Fruit fly (Drosophila melanogaster) whole organism, wandering third instar larva: Measurements from ENCODE around the gene CG2267.

Experiments used
- Abd-B ChIP-seq: fragments of >200 bp; optimal IDR thresholded peaks from 2 replicates; lab custom pipeline; 2017; ENCODE audit warnings: missing biosample characterization, missing genetic modification characterization
- CG9705 ChIP-seq: fragments of 200-800 bp; sonication (Bioruptor generic); optimal IDR thresholded peaks from 2 replicates; lab custom pipeline; 2018; ENCODE audit warnings: missing biosample characterization, mild to moderate bottlenecking, missing genetic modification characterization
- CrebA ChIP-seq: fragments of 200-800 bp; sonication (Bioruptor generic); optimal IDR thresholded peaks from 2 replicates; lab custom pipeline; 2016; ENCODE audit warnings: missing biosample characterization, mild to moderate bottlenecking, missing genetic modification characterization, borderline replicate concordance
- Dfd ChIP-seq: fragments of >200 bp; optimal IDR thresholded peaks from 2 replicates; lab custom pipeline; 2017; ENCODE audit warnings: missing biosample characterization, missing genetic modification characterization
- Dif ChIP-seq: fragments of 200-275, 200-300 bp; sonication (Bioruptor generic); optimal IDR thresholded peaks from 2 replicates; lab custom pipeline; 2018; ENCODE audit warnings: missing biosample characterization, missing genetic modification characterization; ENCODE audit not compliant: partially characterized antibody
- GATAd ChIP-seq: sonication (Bioruptor generic); optimal IDR thresholded peaks from 2 replicates; lab custom pipeline; 2016; ENCODE audit warnings: missing biosample characterization, missing genetic modification characterization
- HLH106 ChIP-seq: fragments of 200-800 bp; optimal IDR thresholded peaks from 3 replicates; lab custom pipeline; 2019; ENCODE audit warnings: missing biosample characterization, mild to moderate bottlenecking, missing genetic modification characterization, moderate library complexity
- Hnf4 ChIP-seq: fragments of 200-800 bp; sonication (Bioruptor generic); optimal IDR thresholded peaks from 2 replicates; lab custom pipeline; 2016; ENCODE audit warnings: missing biosample characterization, mild to moderate bottlenecking, missing genetic modification characterization
- Hr83 ChIP-seq: fragments of 200-300 bp; sonication (Bioruptor generic); optimal IDR thresholded peaks from 2 replicates; lab custom pipeline; 2016; ENCODE audit warnings: missing biosample characterization, mild to moderate bottlenecking, missing genetic modification characterization, moderate library complexity; ENCODE audit not compliant: poor library complexity, severe bottlenecking
- Jra ChIP-seq: sonication (Bioruptor generic); optimal IDR thresholded peaks from 2 replicates; lab custom pipeline; 2016; ENCODE audit warnings: missing biosample characterization, missing genetic modification characterization
- Mio ChIP-seq: sonication (Bioruptor generic); optimal IDR thresholded peaks from 2 replicates; lab custom pipeline; 2016; ENCODE audit warnings: missing biosample characterization, missing genetic modification characterization
- Myc ChIP-seq: fragments of >200 bp; optimal IDR thresholded peaks from 2 replicates; lab custom pipeline; 2017
- N ChIP-seq: fragments of >200 bp; optimal IDR thresholded peaks from 2 replicates; lab custom pipeline; 2018; ENCODE audit warnings: missing biosample characterization, missing external identifiers, missing genetic modification characterization
- OdsH ChIP-seq: fragments of 200-800 bp; sonication (Bioruptor generic); optimal IDR thresholded peaks from 2 replicates; lab custom pipeline; 2016; ENCODE audit warnings: missing biosample characterization, mild to moderate bottlenecking, missing genetic modification characterization
- Rel ChIP-seq, 2 experiments: fragments of 200-800 bp; sonication (Bioruptor generic) in 1 of 2; optimal IDR thresholded peaks; 2 replicates in 1 of 2; 3 replicates in 1 of 2; lab custom pipeline; 2016 to 2019; ENCODE audit warnings: mild to moderate bottlenecking in 2 of 2, missing biosample characterization in 2 of 2, missing genetic modification characterization in 2 of 2, moderate library complexity in 1 of 2
- Sp1 ChIP-seq: fragments of 200-800 bp; sonication (Bioruptor generic); optimal IDR thresholded peaks from 3 replicates; lab custom pipeline; 2019; ENCODE audit warnings: missing biosample characterization, mild to moderate bottlenecking, missing genetic modification characterization, moderate library complexity
- Vsx2 ChIP-seq: fragments of 200-300, 225-300 bp; sonication (Bioruptor generic); optimal IDR thresholded peaks from 2 replicates; lab custom pipeline; 2018; ENCODE audit warnings: missing biosample characterization, missing genetic modification characterization; ENCODE audit not compliant: partially characterized antibody
- br ChIP-seq: fragments of 200-800 bp; sonication (Bioruptor generic); optimal IDR thresholded peaks from 2 replicates; lab custom pipeline; 2016; ENCODE audit warnings: missing biosample characterization, missing genetic modification characterization
- brk ChIP-seq: fragments of 200-800 bp; sonication (Bioruptor generic); optimal IDR thresholded peaks from 2 replicates; lab custom pipeline; 2016; ENCODE audit warnings: missing biosample characterization, mild to moderate bottlenecking, missing genetic modification characterization
- dl ChIP-seq, 2 experiments: fragments of 175-275, 200-275 bp in 1 of 2; fragments of 200-275 bp in 1 of 2; sonication (Bioruptor generic); optimal IDR thresholded peaks; lab custom pipeline; 2018; ENCODE audit warnings: mild to moderate bottlenecking in 2 of 2, missing biosample characterization in 2 of 2, missing genetic modification characterization in 2 of 2, moderate library complexity in 2 of 2; ENCODE audit not compliant: partially characterized antibody in 2 of 2, insufficient read depth in 1 of 2
- dmrt93B ChIP-seq: fragments of 200-800 bp; sonication (Bioruptor generic); optimal IDR thresholded peaks from 2 replicates; lab custom pipeline; 2018; ENCODE audit warnings: missing biosample characterization, mild to moderate bottlenecking, missing genetic modification characterization
- dsf ChIP-seq: sonication (Bioruptor generic); optimal IDR thresholded peaks from 2 replicates; lab custom pipeline; 2016; ENCODE audit warnings: missing biosample characterization, missing genetic modification characterization, borderline replicate concordance
- ey ChIP-seq: fragments of 200-800 bp; sonication (Bioruptor generic); optimal IDR thresholded peaks from 2 replicates; lab custom pipeline; 2016; ENCODE audit warnings: missing biosample characterization, missing genetic modification characterization
- foxo ChIP-seq, 2 experiments: fragments of 200-800 bp; sonication (Bioruptor generic); optimal IDR thresholded peaks; 2 replicates in 1 of 2; 3 replicates in 1 of 2; lab custom pipeline; 2016 to 2017; ENCODE audit warnings: missing biosample characterization in 2 of 2, missing genetic modification characterization in 2 of 2
- fru ChIP-seq: fragments of 200-800 bp; sonication (Bioruptor generic); optimal IDR thresholded peaks from 3 replicates; lab custom pipeline; 2016; ENCODE audit warnings: missing biosample characterization, mild to moderate bottlenecking, missing genetic modification characterization
- h ChIP-seq: fragments of 200-800 bp; sonication (Bioruptor generic); optimal IDR thresholded peaks from 3 replicates; lab custom pipeline; 2016; ENCODE audit warnings: missing biosample characterization, mild to moderate bottlenecking, missing genetic modification characterization
- jim ChIP-seq: fragments of 175-275, 200-325 bp; sonication (Bioruptor generic); optimal IDR thresholded peaks from 2 replicates; lab custom pipeline; 2016; ENCODE audit warnings: missing biosample characterization, mild to moderate bottlenecking, missing genetic modification characterization
- pan ChIP-seq: fragments of >200 bp; optimal IDR thresholded peaks from 2 replicates; lab custom pipeline; 2017
- psq ChIP-seq: fragments of 200-800 bp; sonication (Bioruptor generic); optimal IDR thresholded peaks from 3 replicates; lab custom pipeline; 2017; ENCODE audit warnings: missing biosample characterization, mild to moderate bottlenecking, missing genetic modification characterization, moderate library complexity
- rgr ChIP-seq: fragments of 200-800 bp; sonication (Bioruptor generic); optimal IDR thresholded peaks from 3 replicates; lab custom pipeline; 2016; ENCODE audit warnings: missing biosample characterization, mild to moderate bottlenecking, missing genetic modification characterization
- sv ChIP-seq: fragments of 200-800 bp; sonication (Bioruptor generic); optimal IDR thresholded peaks from 3 replicates; lab custom pipeline; 2016; ENCODE audit warnings: missing biosample characterization, missing genetic modification characterization
- tai ChIP-seq: sonication (Bioruptor generic); optimal IDR thresholded peaks from 2 replicates; lab custom pipeline; 2016; ENCODE audit warnings: missing biosample characterization, missing genetic modification characterization
- usp ChIP-seq: fragments of >200 bp; optimal IDR thresholded peaks from 2 replicates; lab custom pipeline; 2017; ENCODE audit warnings: missing biosample characterization, missing genetic modification characterization
- woc ChIP-seq: sonication (Bioruptor generic); optimal IDR thresholded peaks from 2 replicates; lab custom pipeline; 2016; ENCODE audit warnings: missing biosample characterization, mild to moderate bottlenecking, missing genetic modification characterization

CG2267 gene

DNA sequence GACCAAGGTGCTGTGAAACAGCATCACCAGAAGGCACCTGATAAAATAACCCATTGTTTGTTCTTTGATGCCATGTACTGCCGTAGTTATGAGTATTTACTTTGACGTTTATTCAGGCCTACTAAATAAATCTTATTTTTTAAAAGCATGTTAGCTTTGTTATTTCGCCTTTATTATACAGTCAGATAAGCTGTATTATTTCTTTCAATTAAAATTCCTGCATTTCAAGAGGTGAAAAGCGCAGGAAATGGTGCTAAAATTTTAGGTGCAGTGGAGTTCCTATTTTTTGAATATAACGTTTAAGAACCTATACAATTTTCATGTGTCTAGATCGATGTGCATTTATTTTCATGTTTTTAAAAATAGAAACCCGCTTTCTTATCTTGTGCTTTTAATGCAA is 17.0 kb upstream of the CG2267 start, which contains the start of gene CG31013:
Gene CG31013 (minus strand): TSS at position 101 of the 400 bp plus-strand sequence.
- TF ChIP-seq jim (GFP tag; lab: Kevin White, UChicago) (no peak), HLH106 (tag; lab: Kevin White, UChicago) (no peak), Rel (GFP tag; optimal IDR thresholded peaks at IDR 0.05; lab: Kevin White, UChicago) (no peak), Rel (tag; optimal IDR thresholded peaks at IDR 0.05; lab: Kevin White, UChicago) (no peak), GATAd (GFP tag; lab: Kevin White, UChicago) (no peak), Dif (GFP tag; lab: Kevin White, UChicago) (no peak), rgr (GFP tag; lab: Kevin White, UChicago) (no peak), foxo (GFP tag; optimal IDR thresholded peaks at IDR 0.05; lab: Kevin White, UChicago) (no peak), Mio (GFP tag; lab: Kevin White, UChicago) (no peak), Dfd (no peak), dsf (GFP tag; lab: Kevin White, UChicago) (no peak), Jra (GFP tag; lab: Kevin White, UChicago) (no peak), N (GFP tag; lab: Kevin White, UChicago) (no peak), Hr83 (GFP tag; lab: Kevin White, UChicago) (no peak), psq (no peak), sv (GFP tag; lab: Kevin White, UChicago) (no peak), dl (GFP tag; optimal IDR thresholded peaks at IDR 0.05; lab: Kevin White, UChicago; ENCODE audit: insufficient read depth in 1 of 2, partially characterized antibody in 2 of 2) (no peak), fru (GFP tag; lab: Kevin White, UChicago) (no peak), CG9705 (GFP tag; lab: Kevin White, UChicago) (no peak), h (GFP tag; lab: Kevin White, UChicago) (no peak), Abd-B (GFP tag; lab: Kevin White, UChicago) (no peak)

DNA sequence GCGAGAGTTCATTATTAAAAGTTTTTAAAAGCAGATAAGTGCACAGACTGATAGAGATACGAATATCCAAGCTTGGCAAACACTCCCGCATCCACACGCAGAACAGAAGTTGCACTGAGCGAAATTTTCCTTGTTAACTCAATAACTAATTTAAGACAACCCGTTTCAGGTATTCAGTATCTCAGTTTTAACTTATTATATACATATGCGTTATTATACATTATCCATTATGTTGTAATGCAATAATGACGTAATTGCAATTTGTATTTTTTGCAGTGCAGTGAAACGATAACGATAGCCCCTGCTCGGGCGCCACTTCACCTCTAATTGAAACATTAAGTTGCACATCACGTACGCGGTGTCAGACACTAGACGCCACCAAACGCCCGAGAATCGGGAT is 14.4 kb upstream of the CG2267 start:
- TF ChIP-seq GATAd (GFP tag; lab: Kevin White, UChicago) (no peak), dmrt93B (no peak), CrebA (GFP tag; lab: Kevin White, UChicago) (no peak), foxo (GFP tag; optimal IDR thresholded peaks at IDR 0.05; lab: Kevin White, UChicago) (peak in 1 of 2 experiments; percentile 8)
- TF ChIP-seq, all 38 proteins: peak for 1

DNA sequence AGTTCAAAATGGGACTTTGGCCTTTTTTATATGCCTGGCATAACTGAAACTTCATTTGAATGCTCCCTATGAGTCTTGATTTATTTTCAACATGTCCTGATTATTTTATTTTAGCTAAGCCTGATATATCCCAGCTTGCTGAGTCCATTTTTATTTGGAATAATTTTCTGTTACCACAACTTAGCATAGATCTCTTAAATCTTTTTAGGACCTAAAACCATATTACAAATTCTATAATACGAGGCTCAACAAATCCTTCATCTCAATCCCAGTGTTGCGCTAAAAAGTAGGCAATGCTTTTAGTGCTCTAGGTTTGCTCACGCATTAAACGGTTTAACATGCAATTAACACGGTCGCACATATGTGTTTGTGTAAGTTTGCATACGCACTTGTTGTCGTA is 7.0 kb downstream of the CG2267 start, which contains the start of gene CG44954:
Gene CG44954 (minus strand): TSS at position 101 of the 400 bp plus-strand sequence.
- TF ChIP-seq Vsx2 (GFP tag; lab: Kevin White, UChicago) (no peak), pan (lab: Kevin White, UChicago) (no peak), Sp1 (GFP tag; lab: Kevin White, UChicago) (no peak), Jra (GFP tag; lab: Kevin White, UChicago) (no peak), CrebA (GFP tag; lab: Kevin White, UChicago) (no peak), GATAd (GFP tag; lab: Kevin White, UChicago) (no peak), ey (GFP tag; lab: Kevin White, UChicago) (no peak), woc (no peak), tai (GFP tag; lab: Kevin White, UChicago) (no peak), Hnf4 (GFP tag; lab: Kevin White, UChicago) (no peak), Abd-B (GFP tag; lab: Kevin White, UChicago) (no peak), Hr83 (GFP tag; lab: Kevin White, UChicago) (no peak), N (GFP tag; lab: Kevin White, UChicago) (no peak), psq (no peak), Myc (lab: Kevin White, UChicago) (no peak), OdsH (GFP tag; lab: Kevin White, UChicago) (no peak), br (GFP tag; lab: Kevin White, UChicago) (no peak), brk (GFP tag; lab: Kevin White, UChicago) (no peak)

DNA sequence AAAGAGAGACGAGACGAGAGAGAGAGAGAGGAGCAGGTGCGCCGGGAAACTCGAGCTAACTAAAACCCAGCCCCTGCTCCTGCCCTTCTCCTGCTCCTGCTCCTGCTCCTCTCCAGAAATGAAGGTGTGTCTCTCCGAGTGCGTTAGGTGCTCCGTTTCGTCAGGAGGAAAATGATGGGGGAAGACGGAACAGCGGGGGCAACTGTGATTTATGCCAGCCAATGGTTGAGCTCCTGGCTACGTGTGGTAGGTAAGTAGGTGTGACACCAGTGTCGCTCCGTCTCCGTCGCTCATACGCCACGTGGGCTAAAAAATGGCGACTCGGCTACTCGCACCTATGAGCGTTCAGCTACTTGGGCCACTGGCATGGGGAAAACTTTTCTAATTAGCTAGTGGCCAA is 11.4 kb downstream of the CG2267 start:
- no peak for TF ChIP-seq usp
